Worm (Caenorhabditis elegans): ENCODE data around the gene daf-18.

daf-18 gene

DNA sequence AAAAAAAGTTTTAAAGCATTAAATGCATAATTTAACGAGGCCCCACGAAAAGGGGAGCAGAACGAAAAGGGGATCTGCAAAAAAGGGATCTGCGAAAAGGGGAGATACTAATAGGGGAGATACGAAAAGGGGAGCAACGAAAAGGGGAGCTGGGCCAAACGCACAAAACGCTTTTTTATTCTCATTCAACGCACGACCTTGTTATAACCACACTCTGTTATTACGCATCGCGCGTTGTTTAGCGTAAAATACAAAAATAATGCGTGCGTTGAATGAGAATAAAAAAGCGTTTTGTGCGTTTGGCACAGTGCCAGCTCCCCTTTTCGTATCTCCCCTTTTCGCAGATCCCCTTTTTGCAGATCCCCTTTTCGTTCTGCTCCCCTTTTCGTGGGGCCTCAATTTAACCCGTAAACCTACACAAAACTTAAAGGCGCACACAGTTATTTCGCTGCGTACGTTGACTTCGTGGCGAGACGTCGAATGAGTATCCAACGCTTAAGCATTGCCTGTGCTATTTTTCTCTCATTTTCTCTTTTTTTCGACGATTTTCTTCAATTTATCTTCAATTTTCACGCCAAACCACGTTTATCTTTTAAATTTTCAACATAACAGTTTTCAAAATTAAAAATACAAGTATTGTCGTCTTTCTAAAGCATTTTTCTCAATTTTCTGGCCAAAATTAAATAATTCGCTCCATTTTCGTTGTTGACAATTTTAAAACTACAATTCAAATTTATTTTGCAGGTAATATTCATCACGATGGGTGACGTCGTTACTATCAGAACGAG is 39.6 kb downstream of the daf-18 start, which contains the start of gene rps-24 (continued):
- TF ChIP-seq pha-4 (GFP tag; IDR thresholded peaks at IDR 0.05) (peak; percentile 92), pha-4 (tag; optimal IDR thresholded peaks at IDR 0.05) (peak; percentile 38), lin-1 (GFP tag; IDR thresholded peaks at IDR 0.05) (peak; percentile 81; the same call in 1 of the 2 replicates), mep-1 (tag; optimal IDR thresholded peaks at IDR 0.05) (peak; percentile 94), ZK337.2 (GFP tag; IDR thresholded peaks at IDR 0.05) (peak; percentile 97), tra-1 (GFP tag; IDR thresholded peaks at IDR 0.05) (peak; percentile 96), nhr-25 (tag; optimal IDR thresholded peaks at IDR 0.05; ENCODE audit: borderline replicate concordance, insufficient read depth) (peak; percentile 63), tag-97 (GFP tag; IDR thresholded peaks at IDR 0.05) (peak; percentile 89), arid-1 (GFP tag; conservative IDR thresholded peaks at IDR 0.05) (peak; percentile 97), spr-1 (tag; optimal IDR thresholded peaks at IDR 0.05) (peak; percentile 81), mdt-29 (GFP tag; IDR thresholded peaks at IDR 0.05) (peak; percentile 92), hif-1 (tag; optimal IDR thresholded peaks at IDR 0.05) (peak in 1 of 2 experiments; percentile 94), hmg-1.1 (GFP tag; IDR thresholded peaks at IDR 0.05) (peak; percentile 97), D1046.2 (GFP tag; IDR thresholded peaks at IDR 0.05) (peak; percentile 93), zfp-2 (tag; optimal IDR thresholded peaks at IDR 0.05) (peak; percentile 78), lin-15B (tag; optimal IDR thresholded peaks at IDR 0.05) (peak; percentile 45), daf-19 (GFP tag; conservative IDR thresholded peaks at IDR 0.05) (peak; percentile 52; the same call in 1 of the 2 replicates), lin-13 (GFP tag; optimal IDR thresholded peaks at IDR 0.05) (peak; percentile 93), dmd-9 (GFP tag; IDR thresholded peaks at IDR 0.05) (peak; percentile 96)

DNA sequence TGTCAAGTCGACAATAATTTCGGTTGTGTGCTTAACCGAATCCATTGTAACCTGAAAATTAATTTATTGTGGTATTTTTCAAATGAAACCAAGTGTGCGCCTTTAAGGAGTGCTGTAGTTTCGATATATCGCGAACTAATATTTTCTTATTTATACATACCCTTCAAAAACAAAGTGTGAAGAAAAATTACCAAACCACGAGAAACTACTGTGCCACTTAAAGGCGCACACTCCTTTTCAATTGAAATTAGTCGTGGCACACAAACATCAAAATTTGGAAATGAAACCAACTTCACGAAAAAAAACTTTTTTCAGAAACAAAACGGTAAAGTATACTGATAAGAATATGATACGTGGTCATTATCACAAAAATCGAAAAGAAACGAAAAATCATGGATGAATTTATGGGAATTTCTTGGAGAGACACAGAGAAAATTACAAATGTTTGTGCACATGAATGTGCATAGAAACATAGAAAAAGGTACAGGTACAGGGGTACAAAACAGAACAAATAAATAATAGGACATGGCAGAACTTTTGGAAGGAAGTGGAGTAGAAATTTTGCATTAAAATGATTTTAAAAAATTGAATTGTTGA is 41.7 kb downstream of the daf-18 start, which contains the start of gene spl-1:
Gene spl-1 (minus strand): TSS at position 51 of the 597 bp plus-strand sequence.
- no peak for TF ChIP-seq F10B5.3 (tag; optimal IDR thresholded peaks at IDR 0.05)
- TF ChIP-seq nhr-25 (tag; optimal IDR thresholded peaks at IDR 0.05; ENCODE audit: borderline replicate concordance, insufficient read depth), result no peak
- no peak for TF ChIP-seq lin-1 (GFP tag; IDR thresholded peaks at IDR 0.05)
- no peak for TF ChIP-seq daf-16 (GFP tag; optimal IDR thresholded peaks at IDR 0.05)
- peak; percentile 88 for TF ChIP-seq daf-16 (tag; optimal IDR thresholded peaks at IDR 0.05)
- no peak for TF ChIP-seq ceh-20 (GFP tag; IDR thresholded peaks at IDR 0.05)
- peak; percentile 66; the same call in 1 of the 2 replicates for TF ChIP-seq php-3 (GFP tag; IDR thresholded peaks at IDR 0.05)
- TF ChIP-seq hlh-11 (tag; optimal IDR thresholded peaks at IDR 0.05), result peak; percentile 36
- TF ChIP-seq dmd-6 (GFP tag; IDR thresholded peaks at IDR 0.05), result peak; percentile 46; the same call in 1 of the 2 replicates
- TF ChIP-seq nhr-28 (tag; optimal IDR thresholded peaks at IDR 0.05), result peak; percentile 83
- TF ChIP-seq mxl-3 (GFP tag; optimal IDR thresholded peaks at IDR 0.05), result no peak
- TF ChIP-seq nhr-77 (tag; optimal IDR thresholded peaks at IDR 0.05), result peak; percentile 68
- TF ChIP-seq lsy-2 (tag; optimal IDR thresholded peaks at IDR 0.05), result peak in 1 of 2 experiments; percentile 2
- no peak for TF ChIP-seq T26A8.4 (GFP tag; IDR thresholded peaks at IDR 0.05)
- no peak for TF ChIP-seq mdl-1 (tag; optimal IDR thresholded peaks at IDR 0.05)
- TF ChIP-seq Y5F2A.4 (GFP tag; optimal IDR thresholded peaks at IDR 0.05), result no peak
- TF ChIP-seq Y105C5A.15 (GFP tag; IDR thresholded peaks at IDR 0.05), result no peak
- no peak for TF ChIP-seq Y75B8A.6 (GFP tag; IDR thresholded peaks at IDR 0.05)
- peak; percentile 29 for TF ChIP-seq T20F7.1 (GFP tag; optimal IDR thresholded peaks at IDR 0.05)
- no peak for TF ChIP-seq nhr-102 (tag; optimal IDR thresholded peaks at IDR 0.05)
- peak; percentile 47 for TF ChIP-seq dve-1 (tag; optimal IDR thresholded peaks at IDR 0.05; ENCODE audit: insufficient read depth)
- no peak for TF ChIP-seq saeg-2 (GFP tag; IDR thresholded peaks at IDR 0.05)
- TF ChIP-seq pqm-1 (tag; optimal IDR thresholded peaks at IDR 0.05), result peak; percentile 63
- TF ChIP-seq nhr-10 (tag; optimal IDR thresholded peaks at IDR 0.05), result no peak

All from whole organism, L4 larva.